Worm (Caenorhabditis elegans) whole organism, late embryonic: ENCODE measurements around the gene bed-2.

Experiments
- ahr-1 ChIP-seq: sonication (generic microtip); optimal IDR thresholded peaks from 2 replicates; lab custom pipeline; 2016; ENCODE audit warnings: missing genetic modification characterization, missing compliant biosample characterization
- ama-1 ChIP-seq: fragments of 150-350 bp; optimal IDR thresholded peaks from 2 replicates; lab custom pipeline; 2014
- ceh-18 ChIP-seq: sonication (generic microtip); optimal IDR thresholded peaks from 2 replicates; lab custom pipeline; 2016; ENCODE audit warnings: missing genetic modification characterization, missing compliant biosample characterization
- ceh-2 ChIP-seq: sonication (generic microtip); optimal IDR thresholded peaks from 2 replicates; lab custom pipeline; 2016; ENCODE audit warnings: missing genotype, missing genetic modification characterization, missing compliant biosample characterization
- ceh-24 ChIP-seq: sonication (generic microtip); optimal IDR thresholded peaks from 2 replicates; lab custom pipeline; 2016; ENCODE audit warnings: mild to moderate bottlenecking, missing genetic modification characterization, missing compliant biosample characterization
- ceh-30 ChIP-seq: fragments of 150-350 bp; optimal IDR thresholded peaks from 2 replicates; lab custom pipeline; 2014; ENCODE audit warnings: missing biosample characterization, missing genetic modification characterization
- ceh-34 ChIP-seq: sonication (generic microtip); optimal IDR thresholded peaks from 2 replicates; lab custom pipeline; 2016; ENCODE audit warnings: mild to moderate bottlenecking, missing genetic modification characterization, missing compliant biosample characterization
- ceh-9 ChIP-seq: sonication (generic microtip); optimal IDR thresholded peaks from 2 replicates; lab custom pipeline; 2016; ENCODE audit warnings: mild to moderate bottlenecking, missing genetic modification characterization, inconsistent platforms, missing compliant biosample characterization
- che-1 ChIP-seq: sonication (generic microtip); optimal IDR thresholded peaks from 2 replicates; lab custom pipeline; 2016; ENCODE audit warnings: mild to moderate bottlenecking, missing genetic modification characterization, missing compliant biosample characterization
- dve-1 ChIP-seq: sonication (generic microtip); optimal IDR thresholded peaks from 2 replicates; lab custom pipeline; 2017; ENCODE audit warnings: antibody characterized with exemption, mild to moderate bottlenecking, missing genetic modification characterization, missing compliant biosample characterization
- eyg-1 ChIP-seq: sonication (generic microtip); optimal IDR thresholded peaks from 2 replicates; lab custom pipeline; 2016; ENCODE audit warnings: missing genotype, missing genetic modification characterization, missing compliant biosample characterization
- fkh-6 ChIP-seq: sonication (generic microtip); optimal IDR thresholded peaks from 2 replicates; lab custom pipeline; 2016; ENCODE audit warnings: missing genetic modification characterization, missing compliant biosample characterization
- gmeb-2 ChIP-seq: sonication (generic microtip); optimal IDR thresholded peaks from 2 replicates; lab custom pipeline; 2016; ENCODE audit warnings: missing genetic modification characterization, inconsistent platforms, missing compliant biosample characterization
- hlh-30 ChIP-seq: sonication (generic microtip); optimal IDR thresholded peaks from 2 replicates; lab custom pipeline; 2017; ENCODE audit warnings: antibody characterized with exemption, missing genetic modification characterization, missing compliant biosample characterization; ENCODE audit not compliant: insufficient read depth
- hlh-6 ChIP-seq: sonication (generic microtip); optimal IDR thresholded peaks from 2 replicates; lab custom pipeline; 2016; ENCODE audit warnings: missing genotype, missing genetic modification characterization, missing compliant biosample characterization
- hlh-8 ChIP-seq: sonication (generic microtip); optimal IDR thresholded peaks from 2 replicates; lab custom pipeline; 2016; ENCODE audit warnings: missing genotype, missing genetic modification characterization, missing compliant biosample characterization
- mec-3 ChIP-seq: sonication (generic microtip); optimal IDR thresholded peaks from 2 replicates; lab custom pipeline; 2016; ENCODE audit warnings: borderline replicate concordance, missing genetic modification characterization, missing compliant biosample characterization
- npax-4 ChIP-seq: sonication (generic microtip); optimal IDR thresholded peaks from 2 replicates; lab custom pipeline; 2016; ENCODE audit warnings: missing genetic modification characterization, missing compliant biosample characterization
- odd-2 ChIP-seq: sonication (generic microtip); optimal IDR thresholded peaks from 2 replicates; lab custom pipeline; 2017; ENCODE audit warnings: antibody characterized with exemption, mild to moderate bottlenecking, missing genetic modification characterization, missing compliant biosample characterization
- pat-9 ChIP-seq: fragments of 200-800 bp; sonication (Bioruptor generic); optimal IDR thresholded peaks from 2 replicates; lab custom pipeline; 2018; ENCODE audit warnings: mild to moderate bottlenecking, missing genetic modification characterization, moderate library complexity, missing compliant biosample characterization
- pha-4 ChIP-seq: fragments of 150-350 bp; optimal IDR thresholded peaks from 2 replicates; lab custom pipeline; 2018; ENCODE audit warnings: missing biosample characterization, missing genetic modification reagents, missing genetic modification characterization
- pqm-1 ChIP-seq: sonication (generic microtip); optimal IDR thresholded peaks from 2 replicates; lab custom pipeline; 2016; ENCODE audit warnings: missing genetic modification characterization, missing compliant biosample characterization
- pros-1 ChIP-seq: fragments of 150-350 bp; optimal IDR thresholded peaks from 2 replicates; lab custom pipeline; 2014; ENCODE audit warnings: missing biosample characterization, missing genetic modification reagents, missing genetic modification characterization
- sdc-2 ChIP-seq: sonication (generic microtip); optimal IDR thresholded peaks from 2 replicates; lab custom pipeline; 2016; ENCODE audit warnings: missing genotype, missing genetic modification characterization, missing compliant biosample characterization
- sox-2 ChIP-seq: fragments of 200-800 bp; sonication (Bioruptor generic); IDR thresholded peaks from 2 replicates; pipeline ENCODE4 v1.3.6; 2022; ENCODE audit warnings: missing genetic modification reagents, missing genetic modification characterization, missing compliant biosample characterization
- sox-4 ChIP-seq: sonication (generic microtip); optimal IDR thresholded peaks from 2 replicates; lab custom pipeline; 2017; ENCODE audit warnings: mild to moderate bottlenecking, missing genetic modification characterization, inconsistent platforms, missing compliant biosample characterization
- syd-9 ChIP-seq: sonication (generic microtip); optimal IDR thresholded peaks from 2 replicates; lab custom pipeline; 2016; ENCODE audit warnings: mild to moderate bottlenecking, missing genetic modification characterization, moderate library complexity, missing compliant biosample characterization
- ttx-3 ChIP-seq: sonication (generic microtip); optimal IDR thresholded peaks from 2 replicates; lab custom pipeline; 2016; ENCODE audit warnings: missing genetic modification reagents, missing genetic modification characterization, missing compliant biosample characterization
- unc-55 ChIP-seq: sonication (generic microtip); optimal IDR thresholded peaks from 2 replicates; lab custom pipeline; 2017; ENCODE audit warnings: missing biosample characterization, missing genetic modification reagents, missing genetic modification characterization
- ztf-16 ChIP-seq: sonication (generic microtip); optimal IDR thresholded peaks from 2 replicates; lab custom pipeline; 2017; ENCODE audit warnings: missing genetic modification characterization, missing compliant biosample characterization

bed-2 gene

ce11 chrIII:11453970-11454369 lies 16.6 kb downstream of the bed-2 start:
- TF ChIP-seq hlh-8 (tag; lab: Kevin White, UChicago) (peak; percentile 88), ztf-16 (tag; lab: Kevin White, UChicago) (no peak), fkh-6 (tag; lab: Kevin White, UChicago) (no peak), ttx-3 (tag; lab: Kevin White, UChicago) (no peak), ceh-18 (tag; lab: Kevin White, UChicago) (no peak), sox-2 (GFP tag; lab: Robert Waterston, UW) (no peak), sdc-2 (tag; lab: Kevin White, UChicago) (peak; percentile 26), ceh-2 (no peak), pqm-1 (no peak), unc-55 (peak; percentile 60), mec-3 (no peak)

ce11 chrIII:11452530-11452929 lies 18.1 kb downstream of the bed-2 start:
- TF ChIP-seq unc-55 (peak; percentile 96), ahr-1 (no peak)

DNA sequence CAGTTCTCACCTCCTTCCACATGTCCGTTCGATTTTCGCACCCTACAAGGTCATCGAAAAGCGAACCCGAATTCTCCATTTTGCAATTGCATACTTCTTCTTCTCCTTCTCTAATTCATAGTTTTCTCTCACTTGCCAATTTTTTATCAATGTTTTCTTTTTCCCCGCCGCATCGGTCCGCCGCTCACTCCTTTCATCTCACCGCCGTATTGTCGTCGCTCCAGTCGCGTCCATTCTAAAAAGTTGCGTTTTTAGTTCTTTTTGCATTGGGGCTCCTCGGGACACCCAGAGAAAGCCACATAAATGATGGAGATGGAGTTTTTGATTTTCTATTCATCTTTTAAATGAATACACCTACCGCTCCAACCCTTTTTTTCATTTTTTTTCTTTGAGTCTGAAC lies 19.2 kb downstream of the bed-2 start:
- no peak for TF ChIP-seq ceh-24 (tag; lab: Kevin White, UChicago)
- TF ChIP-seq hlh-6 (tag; lab: Kevin White, UChicago), result no peak
- no peak for TF ChIP-seq ztf-16 (tag; lab: Kevin White, UChicago)
- no peak for TF ChIP-seq pros-1 (tag; lab: Kevin White, UChicago)
- TF ChIP-seq dve-1 (tag; lab: Kevin White, UChicago), result no peak
- no peak for TF ChIP-seq pha-4 (tag; lab: Kevin White, UChicago)
- TF ChIP-seq sox-4 (tag; lab: Kevin White, UChicago), result no peak
- no peak for TF ChIP-seq pqm-1
- TF ChIP-seq pat-9 (tag; lab: Kevin White, UChicago), result no peak
- no peak for TF ChIP-seq ceh-9
- TF ChIP-seq odd-2 (tag; lab: Kevin White, UChicago), result no peak
- TF ChIP-seq hlh-8 (tag; lab: Kevin White, UChicago), result no peak
- TF ChIP-seq gmeb-2 (tag; lab: Kevin White, UChicago), result no peak
- TF ChIP-seq che-1 (tag; lab: Kevin White, UChicago), result no peak
- no peak for TF ChIP-seq mec-3
- no peak for TF ChIP-seq eyg-1 (tag; lab: Kevin White, UChicago)
- TF ChIP-seq, all 69 proteins: peak for 0

DNA sequence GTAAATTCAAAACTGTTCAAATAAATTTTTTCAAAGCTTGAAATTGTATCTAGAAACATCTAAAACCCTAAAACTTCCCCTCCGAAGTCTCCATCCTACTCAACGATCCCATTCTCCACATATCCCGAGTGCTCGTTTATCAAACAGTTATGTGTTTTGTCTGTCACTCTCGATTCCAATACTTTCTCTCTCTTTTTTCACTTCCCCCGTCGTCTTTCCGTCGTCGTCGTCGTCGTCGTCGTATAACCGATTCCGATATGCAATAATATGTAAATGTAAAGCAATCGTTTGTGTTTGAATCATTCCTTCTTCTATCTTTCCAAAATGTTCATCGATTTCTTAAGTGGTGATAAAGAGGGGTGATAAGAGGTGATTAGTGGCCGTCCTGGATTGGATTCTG lies 22.3 kb downstream of the bed-2 start:
- TF ChIP-seq hlh-30 (tag; lab: Kevin White, UChicago) (no peak), npax-4 (tag; lab: Kevin White, UChicago) (no peak), ama-1 (lab: Kevin White, UChicago) (no peak), mec-3 (no peak), dve-1 (tag; lab: Kevin White, UChicago) (no peak)

ce11 chrIII:11446826-11447225 lies 23.8 kb downstream of the bed-2 start:
- TF ChIP-seq ceh-34 (peak; percentile 81), syd-9 (no peak)

DNA sequence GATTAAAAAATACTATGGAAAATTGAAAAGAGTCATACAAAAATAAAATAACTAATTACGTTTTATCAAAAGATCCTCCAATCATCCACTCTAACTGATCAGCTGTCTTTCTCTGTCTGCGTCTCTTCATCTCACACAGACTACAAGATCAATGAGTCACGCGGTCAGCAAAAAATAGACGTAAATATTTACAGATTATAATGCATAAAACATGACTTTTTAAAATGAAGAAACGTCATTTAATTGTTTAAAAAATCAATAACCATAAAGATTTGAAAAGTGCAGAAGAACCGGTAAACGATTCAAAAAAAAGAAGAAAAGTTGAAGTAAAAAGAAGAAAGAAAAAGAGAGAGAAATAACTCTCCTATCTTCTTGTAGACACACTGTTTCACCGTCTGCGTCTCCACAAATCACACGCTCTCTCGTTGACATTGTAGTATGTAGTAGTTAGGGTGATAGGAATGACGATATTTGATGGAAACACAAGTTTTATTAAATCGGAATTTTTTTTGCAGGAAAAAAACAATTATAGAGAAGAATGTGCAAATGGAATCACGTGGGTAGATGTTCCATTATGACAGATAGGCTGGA lies 25.7 kb downstream of the bed-2 start:
- TF ChIP-seq ceh-30 (tag; lab: Kevin White, UChicago) (no peak), unc-55 (peak; percentile 20), hlh-30 (tag; lab: Kevin White, UChicago) (peak; percentile 57)
